Worm (Caenorhabditis elegans): ENCODE results near the gene ZK105.12.

DNA sequence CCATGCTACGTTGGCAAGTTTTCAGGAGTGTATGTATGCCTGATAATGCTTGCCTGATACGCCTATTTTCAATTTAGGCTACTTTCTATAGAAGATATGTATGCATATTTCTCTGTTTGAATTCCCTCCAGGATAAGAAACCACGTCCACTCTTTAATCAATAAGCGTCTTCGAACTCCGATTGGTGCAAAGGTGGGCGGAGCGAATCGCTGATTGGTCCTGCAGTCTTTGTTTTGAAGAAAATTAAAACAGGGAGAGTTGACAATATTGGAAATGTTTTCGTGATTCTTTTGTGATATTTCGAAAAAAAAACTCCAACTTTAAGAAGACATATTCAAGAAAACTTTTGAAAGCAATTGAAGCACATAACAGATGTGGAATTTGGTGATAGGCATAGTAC is 46.0 kb upstream of the ZK105.12 start:
- TF ChIP-seq nhr-11 (tag; optimal IDR thresholded peaks at IDR 0.05) (no peak), ama-1 (optimal IDR thresholded peaks at IDR 0.05) (no peak), syd-9 (tag; optimal IDR thresholded peaks at IDR 0.05) (no peak), ceh-6 (GFP tag; optimal IDR thresholded peaks at IDR 0.05) (no peak), ceh-19 (GFP tag; optimal IDR thresholded peaks at IDR 0.05) (no peak), ceh-34 (tag; optimal IDR thresholded peaks at IDR 0.05) (no peak), C08G9.2 (tag; optimal IDR thresholded peaks at IDR 0.05) (no peak), C38D4.7 (GFP tag; optimal IDR thresholded peaks at IDR 0.05) (no peak), unc-3 (GFP tag; conservative IDR thresholded peaks at IDR 0.05) (no peak), unc-3 (tag; optimal IDR thresholded peaks at IDR 0.05) (no peak), pha-4 (tag; optimal IDR thresholded peaks at IDR 0.05) (no peak)

Measured in whole organism, late embryonic.